Worm (Caenorhabditis elegans): Measurements from ENCODE around the gene T20B12.5.

DNA sequence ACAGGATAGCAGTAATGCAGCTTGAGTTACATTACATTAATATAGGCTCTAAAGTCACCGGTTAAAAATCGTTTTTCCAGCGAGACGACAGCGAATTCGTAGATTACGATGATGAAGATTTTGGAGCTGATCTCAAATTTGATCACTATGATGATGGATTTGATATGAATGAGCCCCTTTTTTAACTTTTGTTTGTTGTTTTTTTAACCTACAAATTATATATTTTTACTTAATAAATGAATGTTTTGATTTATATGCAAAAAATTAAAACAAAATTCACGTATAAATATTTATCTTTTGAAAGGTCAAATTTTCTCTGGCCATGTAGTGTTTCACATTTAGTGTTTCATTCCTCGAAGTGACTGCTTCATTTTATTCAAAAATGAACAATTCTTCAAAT, 23.5 kb downstream of the T20B12.5 start, which contains the start of gene F08F8.6:
- TF ChIP-seq ama-1 (optimal IDR thresholded peaks at IDR 0.05) (no peak), fkh-10 (GFP tag; optimal IDR thresholded peaks at IDR 0.05) (no peak), sox-2 (GFP tag; IDR thresholded peaks at IDR 0.05) (no peak)

Data from whole organism, late embryonic.